Worm (Caenorhabditis elegans): ENCODE results near the gene eas-1.

- TF ChIP-seq unc-62 (GFP tag; optimal IDR thresholded peaks at IDR 0.05) (no peak), nhr-25 (tag; optimal IDR thresholded peaks at IDR 0.05) (no peak), nhr-237 (tag; optimal IDR thresholded peaks at IDR 0.05) (no peak), fos-1 (tag; optimal IDR thresholded peaks at IDR 0.05) (no peak), nhr-23 (tag; optimal IDR thresholded peaks at IDR 0.05) (no peak)
Observed at ce11 chrII:4790687-4791086, 50.5 kb downstream of the eas-1 start.
